Worm (Caenorhabditis elegans) whole organism, L4/young adult: ENCODE results near the gene sec-61.A.
A peak's percentile ranks its signal among the peaks of the same experiment; 100 is the strongest.

Source experiments
- W03F9.2 ChIP-seq: fragments of 150-350 bp; optimal IDR thresholded peaks from 2 replicates; lab custom pipeline; 2014; ENCODE audit warnings: missing biosample characterization, missing genetic modification characterization
- dao-5 ChIP-seq: sonication (generic microtip); optimal IDR thresholded peaks from 2 replicates; lab custom pipeline; 2016; ENCODE audit warnings: missing genotype, missing genetic modification characterization, moderate library complexity, missing compliant biosample characterization
- him-1 ChIP-seq: sonication (generic microtip); optimal IDR thresholded peaks from 2 replicates; lab custom pipeline; 2016; ENCODE audit warnings: missing genotype, missing genetic modification reagents, missing genetic modification characterization, missing compliant biosample characterization

DNA sequence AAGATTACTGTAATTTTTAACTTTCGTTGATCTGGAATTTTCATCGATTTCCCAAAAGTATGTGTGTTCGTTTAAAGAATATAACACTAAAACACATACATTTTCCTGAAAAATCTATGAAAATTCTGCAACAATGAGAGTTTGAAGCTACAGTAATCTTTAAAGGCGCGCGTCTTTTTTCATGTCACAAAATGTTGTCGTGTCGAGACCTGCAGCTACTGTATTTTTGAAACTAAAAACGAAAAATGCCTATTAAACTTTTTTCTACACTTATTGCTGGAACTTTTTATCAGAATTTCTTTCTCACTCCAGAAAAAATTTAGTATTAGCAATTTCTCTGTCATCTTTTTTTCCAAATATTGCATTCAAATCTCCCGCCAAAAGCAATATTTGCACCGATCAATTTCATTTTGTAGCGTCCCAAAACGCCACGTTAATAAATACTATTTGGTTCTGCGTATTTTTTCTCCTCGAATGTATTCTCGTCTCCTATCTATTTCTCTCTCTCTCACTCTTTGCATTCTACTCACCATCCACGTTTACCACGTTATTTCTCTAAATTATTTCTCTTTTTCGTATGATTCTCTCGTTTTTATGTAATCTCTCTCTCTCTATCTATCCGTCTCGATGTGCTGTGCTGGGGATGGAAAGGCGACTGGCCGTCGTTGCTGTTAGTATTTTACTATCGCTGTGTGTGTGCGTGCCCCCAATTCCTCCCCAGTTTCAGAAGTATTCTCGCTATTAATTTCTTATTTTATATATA is 38.5 kb downstream of the sec-61.A start, which contains the start of gene melo-1:
- TF ChIP-seq W03F9.2 (tag; lab: Kevin White, UChicago) (no peak), dao-5 (tag; lab: Kevin White, UChicago) (no peak), him-1 (tag; lab: Kevin White, UChicago) (peak; percentile 44)
